Fruit fly (Drosophila melanogaster) whole organism, embryonic: ENCODE measurements around the gene Phyhd1.

Experiments used
- Asciz ChIP-seq: fragments of 200-800 bp; sonication (Bioruptor generic); optimal IDR thresholded peaks from 2 replicates; lab custom pipeline; 2017; ENCODE audit warnings: missing biosample characterization, mild to moderate bottlenecking, missing genetic modification characterization, missing genetic modification reagents
- Awh ChIP-seq: fragments of 200-800 bp; sonication (Bioruptor generic); IDR thresholded peaks from 2 replicates; pipeline ENCODE4, ENCODE4 v1.3.6; 2022; ENCODE audit warnings: missing biosample characterization, missing genetic modification characterization
- B-H2 ChIP-seq: fragments of 200-800 bp; sonication (Bioruptor generic); optimal IDR thresholded peaks from 2 replicates; lab custom pipeline; 2018; ENCODE audit warnings: missing biosample characterization, mild to moderate bottlenecking, missing genetic modification characterization
- CG10321 ChIP-seq: fragments of 200-800 bp; sonication (Bioruptor generic); IDR thresholded peaks from 2 replicates; pipeline ENCODE4 v1.3.6; 2022; ENCODE audit warnings: missing biosample characterization, missing genetic modification characterization
- CG11085 ChIP-seq: fragments of 200-800 bp; sonication (Bioruptor generic); IDR thresholded peaks from 2 replicates; pipeline ENCODE4 v1.3.6; 2022; ENCODE audit warnings: missing biosample characterization, missing genetic modification characterization
- CG12155 ChIP-seq: fragments of 200-800 bp; sonication (Bioruptor generic); optimal IDR thresholded peaks from 3 replicates; lab custom pipeline; 2016; ENCODE audit warnings: missing biosample characterization, missing genetic modification characterization
- CG12299 ChIP-seq: fragments of 200-800 bp; sonication (Bioruptor generic); optimal IDR thresholded peaks from 2 replicates; lab custom pipeline; 2018; ENCODE audit warnings: missing biosample characterization, mild to moderate bottlenecking, missing genetic modification characterization
- CG14667 ChIP-seq: fragments of 200-800 bp; sonication (Bioruptor generic); IDR thresholded peaks from 2 replicates; pipeline ENCODE4 v1.3.6; 2022; ENCODE audit warnings: missing biosample characterization, missing genetic modification characterization
- CG17186 ChIP-seq: fragments of 200-800 bp; sonication (Bioruptor generic); optimal IDR thresholded peaks from 3 replicates; lab custom pipeline; 2017; ENCODE audit warnings: missing biosample characterization, missing genetic modification reagents, missing genetic modification characterization
- CG18011 ChIP-seq: fragments of 200-800 bp; sonication (Bioruptor generic); optimal IDR thresholded peaks from 2 replicates; lab custom pipeline; 2017; ENCODE audit warnings: missing biosample characterization, missing genetic modification characterization, mild to moderate bottlenecking, moderate library complexity, missing genotype
- CG18262 ChIP-seq: fragments of 200-800 bp; optimal IDR thresholded peaks from 3 replicates; lab custom pipeline; 2019; ENCODE audit warnings: missing biosample characterization, mild to moderate bottlenecking, missing genetic modification characterization, moderate library complexity
- CG18476 ChIP-seq: fragments of 200-800 bp; sonication (Bioruptor generic); optimal IDR thresholded peaks from 2 replicates; lab custom pipeline; 2016; ENCODE audit warnings: missing biosample characterization, mild to moderate bottlenecking, missing genetic modification characterization
- CG2116 ChIP-seq: fragments of 200-800 bp; sonication (Bioruptor generic); optimal IDR thresholded peaks from 3 replicates; lab custom pipeline; 2018; ENCODE audit warnings: missing biosample characterization, mild to moderate bottlenecking, missing genetic modification characterization
- CG2120 ChIP-seq: fragments of 200-800 bp; sonication (Bioruptor generic); optimal IDR thresholded peaks from 3 replicates; lab custom pipeline; 2016; ENCODE audit warnings: missing biosample characterization, missing genetic modification characterization
- CG32767 ChIP-seq: fragments of 200-800 bp; sonication (Bioruptor generic); IDR thresholded peaks from 2 replicates; pipeline ENCODE4 v1.3.6; 2022; ENCODE audit warnings: missing biosample characterization, missing genetic modification characterization
- CG33557 ChIP-seq: fragments of 200-800 bp; sonication (Bioruptor generic); optimal IDR thresholded peaks from 2 replicates; lab custom pipeline; 2019; ENCODE audit warnings: missing biosample characterization, mild to moderate bottlenecking, missing genetic modification characterization, moderate library complexity
- CG34224 ChIP-seq: fragments of 200-800 bp; sonication (Bioruptor generic); IDR thresholded peaks from 3 replicates; pipeline ENCODE4 v1.3.6; 2022; ENCODE audit warnings: missing biosample characterization, missing genetic modification characterization; ENCODE audit not compliant: partially characterized antibody
- CG6791 ChIP-seq: fragments of 200-800 bp; sonication (Bioruptor generic); IDR thresholded peaks from 3 replicates; pipeline ENCODE4 v1.3.6; 2022; ENCODE audit warnings: missing biosample characterization, missing genetic modification characterization; ENCODE audit not compliant: partially characterized antibody
- CG8281 ChIP-seq: fragments of 200-800 bp; sonication (Bioruptor generic); optimal IDR thresholded peaks from 2 replicates; lab custom pipeline; 2018; ENCODE audit warnings: missing biosample characterization, mild to moderate bottlenecking, missing genetic modification characterization, moderate library complexity
- CG8924 ChIP-seq: fragments of 200-800 bp; optimal IDR thresholded peaks from 3 replicates; lab custom pipeline; 2019; ENCODE audit warnings: missing biosample characterization, mild to moderate bottlenecking, missing genetic modification characterization, moderate library complexity
- CG9932 ChIP-seq: fragments of 200-800 bp; sonication (Bioruptor generic); IDR thresholded peaks from 2 replicates; pipeline ENCODE4 v1.3.6; 2022; ENCODE audit warnings: missing biosample characterization, missing genetic modification characterization
- D ChIP-seq, 2 experiments: fragments of 200-800 bp in 1 of 2; fragments of >200 bp in 1 of 2; sonication (Bioruptor generic) in 1 of 2; optimal IDR thresholded peaks; 2 replicates in 1 of 2; 3 replicates in 1 of 2; lab custom pipeline; 2017; ENCODE audit warnings: mild to moderate bottlenecking in 1 of 2, missing biosample characterization in 1 of 2, missing genetic modification characterization in 1 of 2, missing genetic modification reagents in 1 of 2
- Dip3 ChIP-seq: fragments of 200-800 bp; sonication (Bioruptor generic); optimal IDR thresholded peaks from 3 replicates; lab custom pipeline; 2016; ENCODE audit warnings: missing biosample characterization, missing genetic modification characterization
- Eip74EF ChIP-seq, 2 experiments: fragments of 200-800 bp in 1 of 2; fragments of >200 bp in 1 of 2; sonication (Bioruptor generic) in 1 of 2; optimal IDR thresholded peaks; 2 replicates each; lab custom pipeline; 2017 to 2019; ENCODE audit warnings: missing biosample characterization in 2 of 2, missing genetic modification characterization in 2 of 2, mild to moderate bottlenecking in 1 of 2, moderate library complexity in 1 of 2
- Fer2 ChIP-seq: fragments of 200-800 bp; sonication (Bioruptor generic); optimal IDR thresholded peaks from 2 replicates; lab custom pipeline; 2018; ENCODE audit warnings: missing biosample characterization, mild to moderate bottlenecking, missing genetic modification characterization, moderate library complexity
- Fer3 ChIP-seq: fragments of 200-800 bp; sonication (Bioruptor generic); optimal IDR thresholded peaks from 2 replicates; lab custom pipeline; 2018; ENCODE audit warnings: missing biosample characterization, mild to moderate bottlenecking, missing genetic modification characterization, moderate library complexity
- HLH3B ChIP-seq: fragments of 200-800 bp; sonication (Bioruptor generic); IDR thresholded peaks from 2 replicates; pipeline ENCODE4 v1.3.6; 2022; ENCODE audit warnings: missing biosample characterization, missing genetic modification characterization
- HmgD ChIP-seq: fragments of 200-800 bp; sonication (Bioruptor generic); optimal IDR thresholded peaks from 3 replicates; lab custom pipeline; 2016; ENCODE audit warnings: missing biosample characterization, missing genetic modification characterization
- Hmx ChIP-seq: fragments of 200-800 bp; sonication (Bioruptor generic); optimal IDR thresholded peaks from 2 replicates; lab custom pipeline; 2016; ENCODE audit warnings: missing biosample characterization, missing genetic modification characterization
- Hr39 ChIP-seq: fragments of >200 bp; optimal IDR thresholded peaks from 2 replicates; lab custom pipeline; 2017
- Hr78 ChIP-seq, 2 experiments: fragments of 200-800 bp in 1 of 2; fragments of >200 bp in 1 of 2; sonication (Bioruptor generic) in 1 of 2; optimal IDR thresholded peaks; 2 replicates each; lab custom pipeline; 2017 to 2019; ENCODE audit warnings: missing biosample characterization in 2 of 2, missing genetic modification characterization in 2 of 2, mild to moderate bottlenecking in 1 of 2, moderate library complexity in 1 of 2
- Med ChIP-seq: fragments of 200-800 bp; sonication (Bioruptor generic); peaks from one replicate; lab custom pipeline; 2016; ENCODE audit warnings: missing biosample characterization, missing genetic modification characterization, mild to moderate bottlenecking, inconsistent platforms, moderate library complexity
- Six4 ChIP-seq: fragments of 200-800 bp; sonication (Bioruptor generic); optimal IDR thresholded peaks from 2 replicates; lab custom pipeline; 2016; ENCODE audit warnings: missing biosample characterization, missing genetic modification characterization
- Stat92E ChIP-seq, 3 experiments: fragments of >200 bp in 2 of 3; fragments of 200-800 bp in 1 of 3; sonication (Bioruptor generic) in 1 of 3; optimal IDR thresholded peaks; 2 replicates each; lab custom pipeline; 2017 to 2019; ENCODE audit warnings: missing biosample characterization in 3 of 3, missing genetic modification characterization in 3 of 3, mild to moderate bottlenecking in 1 of 3, moderate library complexity in 1 of 3
- ab ChIP-seq: fragments of 200-800 bp; sonication (Bioruptor generic); optimal IDR thresholded peaks from 2 replicates; lab custom pipeline; 2016; ENCODE audit warnings: missing biosample characterization, missing genetic modification characterization
- ap ChIP-seq: fragments of 200-800 bp; sonication (Bioruptor generic); IDR thresholded peaks from 2 replicates; pipeline ENCODE4 v1.3.6; 2022; ENCODE audit warnings: missing biosample characterization, missing genetic modification characterization
- bigmax ChIP-seq: fragments of 200-800 bp; sonication (Bioruptor generic); optimal IDR thresholded peaks from 2 replicates; lab custom pipeline; 2018; ENCODE audit warnings: missing biosample characterization, mild to moderate bottlenecking, missing genetic modification characterization
- br ChIP-seq: fragments of >200 bp; optimal IDR thresholded peaks from 2 replicates; lab custom pipeline; 2017
- caup ChIP-seq: fragments of 200-800 bp; sonication (Bioruptor generic); optimal IDR thresholded peaks from 3 replicates; lab custom pipeline; 2017; ENCODE audit warnings: missing biosample characterization, mild to moderate bottlenecking, missing genetic modification characterization, moderate library complexity; ENCODE audit not compliant: severe bottlenecking
- dysf ChIP-seq: fragments of 200-800 bp; sonication (Bioruptor generic); IDR thresholded peaks from 3 replicates; pipeline ENCODE4 v1.3.6; 2022; ENCODE audit warnings: missing biosample characterization, missing genetic modification characterization
- insv ChIP-seq, 2 experiments: fragments of 200-800 bp; sonication (Bioruptor generic); optimal IDR thresholded peaks; 3 replicates each; lab custom pipeline; 2016 to 2018; ENCODE audit warnings: missing biosample characterization in 2 of 2, missing genetic modification characterization in 2 of 2
- knrl ChIP-seq: fragments of 200-800 bp; sonication (Bioruptor generic); IDR thresholded peaks from 3 replicates; pipeline ENCODE4 v1.3.6; 2022; ENCODE audit warnings: missing biosample characterization, missing genetic modification characterization; ENCODE audit not compliant: partially characterized antibody
- luna ChIP-seq: fragments of 200-800 bp; sonication (Bioruptor generic); optimal IDR thresholded peaks from 2 replicates; lab custom pipeline; 2016; ENCODE audit warnings: missing biosample characterization, missing genetic modification characterization
- pfk ChIP-seq: fragments of 200-800 bp; sonication (Bioruptor generic); optimal IDR thresholded peaks from 2 replicates; lab custom pipeline; 2018; ENCODE audit warnings: missing biosample characterization, mild to moderate bottlenecking, missing genetic modification characterization, moderate library complexity
- pzg ChIP-seq: fragments of 200-800 bp; sonication (Bioruptor generic); optimal IDR thresholded peaks from 3 replicates; lab custom pipeline; 2018; ENCODE audit warnings: missing biosample characterization, mild to moderate bottlenecking, missing genetic modification characterization, moderate library complexity
- sima ChIP-seq: fragments of 200-800 bp; sonication (Bioruptor generic); optimal IDR thresholded peaks from 2 replicates; lab custom pipeline; 2016; ENCODE audit warnings: missing biosample characterization, missing genetic modification characterization
- sqz ChIP-seq: fragments of 200-800 bp; sonication (Bioruptor generic); optimal IDR thresholded peaks from 3 replicates; lab custom pipeline; 2018; ENCODE audit warnings: missing biosample characterization, mild to moderate bottlenecking, missing genetic modification characterization
- stc ChIP-seq: fragments of 200-800 bp; sonication (Bioruptor generic); IDR thresholded peaks from 2 replicates; pipeline ENCODE4 v1.3.6; 2022; ENCODE audit warnings: missing biosample characterization, missing genetic modification characterization
- tap ChIP-seq: fragments of 200-800 bp; optimal IDR thresholded peaks from 3 replicates; lab custom pipeline; 2019; ENCODE audit warnings: missing biosample characterization, mild to moderate bottlenecking, missing genetic modification characterization, moderate library complexity
- usp ChIP-seq: fragments of >200 bp; optimal IDR thresholded peaks from 2 replicates; lab custom pipeline; 2017; ENCODE audit warnings: missing biosample characterization, missing genetic modification characterization

Gene Phyhd1

DNA sequence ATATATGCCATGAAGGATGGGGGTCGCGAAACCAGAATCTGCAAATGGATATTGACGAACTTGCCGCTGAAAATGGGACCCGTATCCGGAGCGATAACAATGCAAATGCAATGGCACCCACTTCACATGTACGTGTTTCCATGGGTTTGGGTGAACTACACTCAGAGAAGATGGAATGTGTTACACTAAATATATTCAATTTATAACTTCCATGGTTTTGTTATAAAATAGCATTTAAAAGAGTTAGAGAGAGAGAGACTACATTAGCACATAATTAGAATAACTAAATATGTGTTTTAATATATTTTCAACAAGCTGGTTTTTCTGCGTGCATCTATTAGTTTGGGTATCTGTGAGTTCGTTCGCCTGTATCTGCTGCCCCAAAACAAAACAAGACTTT, 52.5 kb downstream of the Phyhd1 start (continued):
- no peak for TF ChIP-seq CG10321 (GFP tag; lab: Robert Waterston, UW)
- no peak for TF ChIP-seq CG8281 (tag; lab: Kevin White, UChicago)
- no peak for TF ChIP-seq pzg (GFP tag; lab: Kevin White, UChicago)
- no peak for TF ChIP-seq CG6791
- TF ChIP-seq Awh = 0 out of 2 replicates have a peak, but pooled peaks have one; percentile 54
- TF ChIP-seq CG8924 (tag; lab: Kevin White, UChicago) = peak; percentile 48
- no peak for TF ChIP-seq CG11085
- no peak for TF ChIP-seq ab (GFP tag; lab: Kevin White, UChicago)
- TF ChIP-seq CG2120 (GFP tag; lab: Kevin White, UChicago) = no peak
- no peak for TF ChIP-seq pfk
- TF ChIP-seq Dip3 (GFP tag; lab: Kevin White, UChicago) = no peak
- no peak for TF ChIP-seq Fer3 (tag; lab: Kevin White, UChicago)
- TF ChIP-seq Hr39 (lab: Kevin White, UChicago) = no peak
- TF ChIP-seq Hmx (GFP tag; lab: Kevin White, UChicago) = no peak
- TF ChIP-seq Med (GFP tag; lab: Kevin White, UChicago) = peak; percentile 43
- TF ChIP-seq Stat92E (GFP tag; optimal IDR thresholded peaks at IDR 0.05; lab: Kevin White, UChicago) = no peak
- TF ChIP-seq sqz (GFP tag; lab: Kevin White, UChicago) = no peak
- TF ChIP-seq caup (GFP tag; lab: Kevin White, UChicago) = no peak
- no peak for TF ChIP-seq br (lab: Kevin White, UChicago)
- no peak for TF ChIP-seq CG12299 (tag; lab: Kevin White, UChicago)
- peak; percentile 11 for TF ChIP-seq CG18476
- no peak for TF ChIP-seq Eip74EF (GFP tag; optimal IDR thresholded peaks at IDR 0.05; lab: Kevin White, UChicago)
- TF ChIP-seq HmgD (GFP tag; lab: Kevin White, UChicago) = no peak
- no peak for TF ChIP-seq dysf (GFP tag; lab: Robert Waterston, UW)
- TF ChIP-seq tap (tag; lab: Kevin White, UChicago) = peak; percentile 14
- no peak for TF ChIP-seq CG9932 (GFP tag; lab: Robert Waterston, UW)
- no peak for TF ChIP-seq B-H2
- no peak for TF ChIP-seq CG34224 (GFP tag; lab: Robert Waterston, UW)
- no peak for TF ChIP-seq luna (GFP tag; lab: Kevin White, UChicago)
- peak; percentile 47; the same call in 1 of the 2 replicates for TF ChIP-seq stc (GFP tag; lab: Robert Waterston, UW)
- no peak for TF ChIP-seq Hr78 (GFP tag; optimal IDR thresholded peaks at IDR 0.05; lab: Kevin White, UChicago)
- no peak for TF ChIP-seq CG18011 (GFP tag; lab: Kevin White, UChicago)
- TF ChIP-seq knrl (GFP tag; lab: Robert Waterston, UW) = no peak
- TF ChIP-seq Asciz (GFP tag; lab: Kevin White, UChicago) = peak; percentile 17
- no peak for TF ChIP-seq ap (GFP tag; lab: Robert Waterston, UW)
- TF ChIP-seq CG17186 (GFP tag; lab: Kevin White, UChicago) = no peak
- TF ChIP-seq CG12155 (GFP tag; lab: Kevin White, UChicago) = peak; percentile 15
- TF ChIP-seq CG18262 (tag; lab: Kevin White, UChicago) = peak; percentile 74
- TF ChIP-seq Six4 (GFP tag; lab: Kevin White, UChicago) = peak; percentile 16
- no peak for TF ChIP-seq D (optimal IDR thresholded peaks at IDR 0.05; lab: Kevin White, UChicago)
- TF ChIP-seq D (GFP tag; optimal IDR thresholded peaks at IDR 0.05; lab: Kevin White, UChicago) = peak; percentile 42
- TF ChIP-seq Fer2 = no peak
- TF ChIP-seq HLH3B (GFP tag; lab: Robert Waterston, UW) = peak; percentile 61; the same call in 1 of the 2 replicates
- peak; percentile 20 for TF ChIP-seq CG33557 (GFP tag; lab: Kevin White, UChicago)
- TF ChIP-seq bigmax (GFP tag; lab: Kevin White, UChicago) = no peak
- no peak for TF ChIP-seq insv (GFP tag; optimal IDR thresholded peaks at IDR 0.05; lab: Kevin White, UChicago)
- TF ChIP-seq CG32767 = peak; percentile 42; the same call in 1 of the 2 replicates
- TF ChIP-seq usp = no peak
- peak; percentile 7 for TF ChIP-seq CG2116 (GFP tag; lab: Kevin White, UChicago)
- no peak for TF ChIP-seq sima (GFP tag; lab: Kevin White, UChicago)
- TF ChIP-seq CG14667 (GFP tag; lab: Robert Waterston, UW) = 0 out of 2 replicates have a peak, but pooled peaks have one; percentile 40
